Fruit fly (Drosophila melanogaster): ENCODE results near the gene Vps13B.

DNA sequence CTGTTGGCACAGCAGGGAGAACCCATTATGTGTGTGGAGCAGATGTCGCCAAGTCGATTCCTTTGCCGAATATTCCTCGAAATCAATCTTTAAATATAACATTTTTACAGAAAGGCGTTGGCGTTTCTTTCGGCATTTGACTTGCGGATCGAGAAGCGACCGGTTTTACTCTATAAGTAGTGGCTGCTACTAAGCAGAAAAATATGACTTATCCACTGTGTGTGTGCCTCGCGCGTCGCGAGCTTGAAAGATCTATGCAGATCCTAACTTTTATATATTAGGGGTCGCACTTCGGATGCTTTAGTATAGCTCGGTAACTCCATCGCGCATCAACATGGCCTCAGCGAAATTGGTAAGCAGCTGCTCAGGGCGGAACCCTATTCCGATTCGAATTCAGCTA is 30.6 kb upstream of the Vps13B start, which contains the start of gene CG15515:
- TF ChIP-seq usp (GFP tag; optimal IDR thresholded peaks at IDR 0.05) (no peak), psq (optimal IDR thresholded peaks at IDR 0.05) (no peak)
